Worm (Caenorhabditis elegans): ENCODE data around the gene fkh-2.

DNA sequence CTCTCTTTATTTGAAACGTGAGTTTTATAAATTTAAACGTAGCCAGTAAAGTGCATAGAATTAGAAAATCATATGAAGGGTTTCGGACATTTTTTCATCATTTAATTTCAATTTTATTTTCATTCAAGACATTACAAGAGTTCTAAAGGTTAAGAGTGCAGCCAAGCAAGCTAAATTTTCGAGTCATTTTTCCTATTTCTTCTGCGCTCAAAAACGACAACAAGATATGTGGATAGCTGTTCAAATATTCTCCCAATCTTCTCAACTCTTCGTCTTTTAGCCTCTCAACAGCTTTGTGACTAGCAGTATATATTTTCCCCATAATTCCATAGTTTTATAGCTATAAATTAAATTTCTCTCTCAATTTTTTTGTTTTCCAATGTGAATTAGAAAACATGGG, 41.5 kb upstream of the fkh-2 start:
- TF ChIP-seq zag-1 (tag; optimal IDR thresholded peaks at IDR 0.05) (no peak), ceh-82 (tag; optimal IDR thresholded peaks at IDR 0.05) (no peak), elt-1 (tag; optimal IDR thresholded peaks at IDR 0.05) (no peak), sma-9 (GFP tag; optimal IDR thresholded peaks at IDR 0.05) (no peak), sma-9 (tag; optimal IDR thresholded peaks at IDR 0.05) (no peak)
